Fruit fly (Drosophila melanogaster) whole organism, embryonic: ENCODE data around the gene ck.

ENCODE experiments used
- Abd-B ChIP-seq: fragments of 200-800 bp; sonication (Bioruptor generic); optimal IDR thresholded peaks from 2 replicates; lab custom pipeline; 2018; ENCODE audit warnings: missing biosample characterization, mild to moderate bottlenecking, missing genetic modification characterization, moderate library complexity
- Adf1 ChIP-seq: fragments of 200-800 bp; sonication (Bioruptor generic); IDR thresholded peaks from 2 replicates; pipeline ENCODE4 v1.3.6; 2022; ENCODE audit warnings: missing biosample characterization, missing genetic modification characterization
- CG10209 ChIP-seq: fragments of 200-800 bp; sonication (Bioruptor generic); optimal IDR thresholded peaks from 3 replicates; lab custom pipeline; 2017; ENCODE audit warnings: missing biosample characterization, mild to moderate bottlenecking, missing genetic modification characterization, missing genetic modification reagents
- CG12659 ChIP-seq: fragments of 200-800 bp; sonication (Bioruptor generic); optimal IDR thresholded peaks from 3 replicates; lab custom pipeline; 2017; ENCODE audit warnings: mild to moderate bottlenecking, missing biosample characterization, missing genetic modification reagents, missing genetic modification characterization
- CG12942 ChIP-seq: fragments of 200-800 bp; sonication (Bioruptor generic); optimal IDR thresholded peaks from 3 replicates; lab custom pipeline; 2016; ENCODE audit warnings: missing biosample characterization, missing genetic modification characterization
- CG17186 ChIP-seq: fragments of 200-800 bp; sonication (Bioruptor generic); optimal IDR thresholded peaks from 3 replicates; lab custom pipeline; 2017; ENCODE audit warnings: missing biosample characterization, missing genetic modification reagents, missing genetic modification characterization
- CG17385 ChIP-seq: fragments of 200-800 bp; sonication (Bioruptor generic); optimal IDR thresholded peaks from 3 replicates; lab custom pipeline; 2018; ENCODE audit warnings: missing biosample characterization, mild to moderate bottlenecking, missing genetic modification characterization
- CG17829 ChIP-seq: fragments of 200-800 bp; optimal IDR thresholded peaks from 2 replicates; lab custom pipeline; 2019; ENCODE audit warnings: missing biosample characterization, mild to moderate bottlenecking, missing genetic modification characterization, moderate library complexity
- CG2120 ChIP-seq: fragments of 200-800 bp; sonication (Bioruptor generic); optimal IDR thresholded peaks from 3 replicates; lab custom pipeline; 2016; ENCODE audit warnings: missing biosample characterization, missing genetic modification characterization
- CG2875 ChIP-seq: fragments of 200-800 bp; sonication (Bioruptor generic); optimal IDR thresholded peaks from 2 replicates; lab custom pipeline; 2017; ENCODE audit warnings: missing biosample characterization, mild to moderate bottlenecking, missing genetic modification characterization, missing genetic modification reagents
- CG3163 ChIP-seq: fragments of 200-800 bp; sonication (Bioruptor generic); optimal IDR thresholded peaks from 3 replicates; lab custom pipeline; 2016; ENCODE audit warnings: missing biosample characterization, missing genetic modification characterization
- CG3847 ChIP-seq: fragments of 200-800 bp; sonication (Bioruptor generic); IDR thresholded peaks from 2 replicates; pipeline ENCODE4 v1.3.6; 2022; ENCODE audit warnings: missing biosample characterization, missing genetic modification characterization
- CG7357 ChIP-seq: fragments of 200-800 bp; sonication (Bioruptor generic); IDR thresholded peaks from 3 replicates; pipeline ENCODE4 v1.3.6; 2022; ENCODE audit warnings: missing biosample characterization, missing genetic modification characterization
- CG8290 ChIP-seq, 3 experiments: fragments of 200-800 bp; sonication (Bioruptor generic); optimal IDR thresholded peaks; 2 replicates each; lab custom pipeline; 2016 to 2019; ENCODE audit warnings: missing biosample characterization in 3 of 3, missing genetic modification characterization in 3 of 3, mild to moderate bottlenecking in 2 of 3, moderate library complexity in 1 of 3
- CTCF ChIP-seq: fragments of 200-800 bp; sonication (Bioruptor generic); optimal IDR thresholded peaks from 2 replicates; lab custom pipeline; 2017; ENCODE audit warnings: missing biosample characterization, mild to moderate bottlenecking, missing genetic modification characterization, moderate library complexity
- D ChIP-seq, 2 experiments: fragments of 200-800 bp in 1 of 2; fragments of >200 bp in 1 of 2; sonication (Bioruptor generic) in 1 of 2; optimal IDR thresholded peaks; 2 replicates in 1 of 2; 3 replicates in 1 of 2; lab custom pipeline; 2017; ENCODE audit warnings: mild to moderate bottlenecking in 1 of 2, missing biosample characterization in 1 of 2, missing genetic modification characterization in 1 of 2, missing genetic modification reagents in 1 of 2
- Dll ChIP-seq: fragments of 200-800 bp; sonication (Bioruptor generic); IDR thresholded peaks from 4 replicates; pipeline ENCODE4 v1.3.6; 2022; ENCODE audit warnings: missing biosample characterization, missing genetic modification characterization; ENCODE audit not compliant: partially characterized antibody
- E2f2 ChIP-seq: fragments of 200-800 bp; sonication (Bioruptor generic); IDR thresholded peaks from 2 replicates; pipeline ENCODE4 v1.3.6; 2022; ENCODE audit warnings: missing biosample characterization, missing genetic modification characterization
- HmgD ChIP-seq: fragments of 200-800 bp; sonication (Bioruptor generic); optimal IDR thresholded peaks from 3 replicates; lab custom pipeline; 2016; ENCODE audit warnings: missing biosample characterization, missing genetic modification characterization
- Hmr ChIP-seq: fragments of 200-800 bp; sonication (Bioruptor generic); optimal IDR thresholded peaks from 3 replicates; lab custom pipeline; 2017; ENCODE audit warnings: mild to moderate bottlenecking, missing biosample characterization, missing genetic modification reagents, missing genetic modification characterization
- Hr51 ChIP-seq, 2 experiments: fragments of 200-800 bp; sonication (Bioruptor generic); optimal IDR thresholded peaks; 2 replicates in 1 of 2; 3 replicates in 1 of 2; lab custom pipeline; 2016 to 2018; ENCODE audit warnings: missing biosample characterization in 2 of 2, missing genetic modification characterization in 2 of 2, mild to moderate bottlenecking in 1 of 2, moderate library complexity in 1 of 2
- Mrtf ChIP-seq: fragments of 200-800 bp; sonication (Bioruptor generic); IDR thresholded peaks from 3 replicates; pipeline ENCODE4 v1.3.6; 2022; ENCODE audit warnings: missing biosample characterization, missing genetic modification characterization
- Myb ChIP-seq: fragments of 200-800 bp; sonication (Bioruptor generic); optimal IDR thresholded peaks from 2 replicates; lab custom pipeline; 2016; ENCODE audit warnings: missing biosample characterization, missing genetic modification characterization
- NC2α ChIP-seq: fragments of 200-800 bp; sonication (Bioruptor generic); optimal IDR thresholded peaks from 2 replicates; lab custom pipeline; 2016; ENCODE audit warnings: missing biosample characterization, missing genetic modification characterization
- Nf-YA ChIP-seq: fragments of 200-800 bp; sonication (Bioruptor generic); IDR thresholded peaks from 2 replicates; pipeline ENCODE4 v1.3.6; 2022; ENCODE audit warnings: missing biosample characterization, missing genetic modification characterization
- Ptx1 ChIP-seq: fragments of 200-800 bp; sonication (Bioruptor generic); IDR thresholded peaks from 2 replicates; pipeline ENCODE4 v1.3.6; 2022; ENCODE audit warnings: missing biosample characterization, missing genetic modification characterization
- Rx ChIP-seq: fragments of 200-800 bp; sonication (Bioruptor generic); IDR thresholded peaks from 2 replicates; pipeline ENCODE4 v1.3.6; 2022; ENCODE audit warnings: missing biosample characterization, missing genetic modification characterization
- Stat92E ChIP-seq, 3 experiments: fragments of >200 bp in 2 of 3; fragments of 200-800 bp in 1 of 3; sonication (Bioruptor generic) in 1 of 3; optimal IDR thresholded peaks; 2 replicates each; lab custom pipeline; 2017 to 2019; ENCODE audit warnings: missing biosample characterization in 3 of 3, missing genetic modification characterization in 3 of 3, mild to moderate bottlenecking in 1 of 3, moderate library complexity in 1 of 3
- ap ChIP-seq: fragments of 200-800 bp; sonication (Bioruptor generic); IDR thresholded peaks from 2 replicates; pipeline ENCODE4 v1.3.6; 2022; ENCODE audit warnings: missing biosample characterization, missing genetic modification characterization
- az2 ChIP-seq: fragments of 200-800 bp; sonication (Bioruptor generic); optimal IDR thresholded peaks from 3 replicates; lab custom pipeline; 2016; ENCODE audit warnings: missing biosample characterization, missing genetic modification characterization
- bbx ChIP-seq: fragments of 200-800 bp; sonication (Bioruptor generic); IDR thresholded peaks from 2 replicates; pipeline ENCODE4 v1.3.6; 2022; ENCODE audit warnings: missing biosample characterization, missing genetic modification characterization; ENCODE audit not compliant: partially characterized antibody
- bigmax ChIP-seq: fragments of 200-800 bp; sonication (Bioruptor generic); optimal IDR thresholded peaks from 2 replicates; lab custom pipeline; 2018; ENCODE audit warnings: missing biosample characterization, mild to moderate bottlenecking, missing genetic modification characterization
- chinmo ChIP-seq: fragments of 200-800 bp; sonication (Bioruptor generic); IDR thresholded peaks from 4 replicates; pipeline ENCODE4 v1.3.6; 2022; ENCODE audit warnings: missing biosample characterization, missing genetic modification characterization; ENCODE audit not compliant: partially characterized antibody
- fd96Cb ChIP-seq: fragments of 200-800 bp; sonication (Bioruptor generic); optimal IDR thresholded peaks from 2 replicates; lab custom pipeline; 2018; ENCODE audit warnings: missing biosample characterization, mild to moderate bottlenecking, missing genetic modification characterization, moderate library complexity
- gfzf ChIP-seq: fragments of 200-800 bp; sonication (Bioruptor generic); optimal IDR thresholded peaks from 2 replicates; lab custom pipeline; 2016; ENCODE audit warnings: missing biosample characterization, mild to moderate bottlenecking, missing genetic modification characterization, moderate library complexity
- grau ChIP-seq: fragments of 200-800 bp; optimal IDR thresholded peaks from 3 replicates; lab custom pipeline; 2019; ENCODE audit warnings: missing biosample characterization, mild to moderate bottlenecking, missing genetic modification characterization, moderate library complexity
- knrl ChIP-seq: fragments of 200-800 bp; sonication (Bioruptor generic); IDR thresholded peaks from 3 replicates; pipeline ENCODE4 v1.3.6; 2022; ENCODE audit warnings: missing biosample characterization, missing genetic modification characterization; ENCODE audit not compliant: partially characterized antibody
- mirr ChIP-seq: fragments of 200-800 bp; sonication (Bioruptor generic); optimal IDR thresholded peaks from 3 replicates; lab custom pipeline; 2018; ENCODE audit warnings: missing biosample characterization, mild to moderate bottlenecking, missing genetic modification characterization
- nmo ChIP-seq: fragments of 200-800 bp; sonication (Bioruptor generic); optimal IDR thresholded peaks from 2 replicates; lab custom pipeline; 2018; ENCODE audit warnings: missing biosample characterization, mild to moderate bottlenecking, missing genetic modification characterization, moderate library complexity
- phol ChIP-seq: fragments of 200-800 bp; sonication (Bioruptor generic); optimal IDR thresholded peaks from 3 replicates; lab custom pipeline; 2018; ENCODE audit warnings: missing biosample characterization, mild to moderate bottlenecking, missing genetic modification characterization, moderate library complexity
- scrt ChIP-seq: fragments of 200-800 bp; sonication (Bioruptor generic); optimal IDR thresholded peaks from 2 replicates; lab custom pipeline; 2018; ENCODE audit warnings: missing biosample characterization, mild to moderate bottlenecking, missing genetic modification characterization, moderate library complexity
- sd ChIP-seq: fragments of 200-800 bp; sonication (Bioruptor generic); optimal IDR thresholded peaks from 3 replicates; lab custom pipeline; 2018; ENCODE audit warnings: missing biosample characterization, mild to moderate bottlenecking, missing genetic modification characterization, moderate library complexity
- sens ChIP-seq: fragments of 200-800 bp; sonication (Bioruptor generic); peaks from one replicate; lab custom pipeline; 2016; ENCODE audit warnings: missing biosample characterization, missing genetic modification characterization
- sna ChIP-seq: fragments of 200-800 bp; sonication (Bioruptor generic); IDR thresholded peaks from 2 replicates; pipeline ENCODE4 v1.3.6; 2022; ENCODE audit warnings: missing biosample characterization, missing genetic modification characterization; ENCODE audit not compliant: partially characterized antibody
- stwl ChIP-seq: fragments of 200-800 bp; sonication (Bioruptor generic); optimal IDR thresholded peaks from 3 replicates; lab custom pipeline; 2018; ENCODE audit warnings: missing biosample characterization, mild to moderate bottlenecking, missing genetic modification characterization, moderate library complexity
- tll ChIP-seq, 2 experiments: fragments of 200-800 bp in 1 of 2; fragments of >200 bp in 1 of 2; sonication (Bioruptor generic) in 1 of 2; optimal IDR thresholded peaks; 2 replicates each; lab custom pipeline; 2017 to 2019; ENCODE audit warnings: missing biosample characterization in 2 of 2, missing genetic modification characterization in 2 of 2, mild to moderate bottlenecking in 1 of 2, moderate library complexity in 1 of 2

ck gene

DNA sequence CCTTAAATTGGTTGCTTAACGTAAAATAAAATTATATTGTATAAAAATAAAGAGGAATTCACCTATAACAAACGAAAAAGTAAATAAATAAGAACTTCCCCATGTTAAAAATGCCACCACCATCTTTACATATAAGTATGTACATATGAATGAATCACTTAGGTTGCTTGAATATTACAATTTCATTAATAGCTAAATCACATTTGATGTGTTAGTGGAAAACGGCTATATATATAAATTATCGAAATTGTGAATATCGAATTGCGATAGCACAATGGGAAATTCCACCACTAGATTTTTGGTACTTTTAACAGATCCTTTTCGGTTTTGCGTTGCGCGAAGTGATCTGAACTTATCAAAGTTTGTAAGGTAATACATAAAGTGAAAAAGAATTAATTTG, 3.7 kb upstream of the ck start, which contains the start of the genes solo and vas (continued):
- TF ChIP-seq scrt (peak; percentile 19), CG7357 (GFP tag; lab: Robert Waterston, UW) (peak; percentile 93), Hr51 (GFP tag; optimal IDR thresholded peaks at IDR 0.05; lab: Kevin White, UChicago) (peak in 1 of 2 experiments; percentile 52), CG17829 (tag; lab: Kevin White, UChicago) (peak; percentile 57), Hmr (GFP tag; lab: Kevin White, UChicago) (peak; percentile 51), fd96Cb (peak; percentile 39), sna (GFP tag; lab: Robert Waterston, UW) (peak; percentile 48; the same call in 1 of the 2 replicates), grau (tag; lab: Kevin White, UChicago) (peak; percentile 68), CG17385 (GFP tag; lab: Kevin White, UChicago) (peak; percentile 43), CG12942 (GFP tag; lab: Kevin White, UChicago) (peak; percentile 21), ap (GFP tag; lab: Robert Waterston, UW) (0 out of 2 replicates have a peak, but pooled peaks have one; percentile 14)

DNA sequence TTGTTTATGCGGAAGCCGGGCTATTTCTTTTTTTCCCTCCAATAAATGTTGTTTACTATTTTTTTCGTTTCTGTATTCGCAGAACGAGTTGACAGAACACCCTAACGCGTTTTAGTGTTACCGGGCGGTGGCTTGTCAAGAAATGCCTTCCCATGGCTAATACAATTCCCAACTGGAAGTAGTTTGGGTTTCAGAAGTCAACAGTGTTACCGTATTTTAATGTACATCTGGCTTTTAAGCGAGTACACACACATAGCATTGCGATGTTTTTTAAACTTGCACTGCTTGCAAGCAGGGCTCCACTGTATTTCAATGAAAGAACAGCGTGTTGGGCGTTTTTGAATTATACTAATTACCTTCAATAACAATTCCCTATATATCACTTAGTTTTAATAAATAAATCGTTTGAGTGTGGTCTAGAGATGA, 2.9 kb upstream of the ck start, which contains the start of gene TfIIS:
TSS of gene TfIIS (minus strand) at position 178 of the 426 bp plus-strand sequence.
- TF ChIP-seq sd (tag; lab: Kevin White, UChicago), result peak; percentile 31
- TF ChIP-seq sens (GFP tag; lab: Kevin White, UChicago), result no peak
- peak in 1 of 2 experiments; percentile 94 for TF ChIP-seq tll (GFP tag; optimal IDR thresholded peaks at IDR 0.05; lab: Kevin White, UChicago)
- peak in 1 of 3 experiments; percentile 52 for TF ChIP-seq Stat92E (GFP tag; optimal IDR thresholded peaks at IDR 0.05; lab: Kevin White, UChicago)
- no peak for TF ChIP-seq CG10209 (GFP tag; lab: Kevin White, UChicago)
- TF ChIP-seq bbx, result peak; percentile 17; the same call in 1 of the 2 replicates
- peak; percentile 61; the same call in 2 of the 3 replicates for TF ChIP-seq knrl (GFP tag; lab: Robert Waterston, UW)
- TF ChIP-seq Myb (GFP tag; lab: Kevin White, UChicago), result peak; percentile 87
- peak; percentile 94 for TF ChIP-seq CG8290 (GFP tag; optimal IDR thresholded peaks at IDR 0.05; lab: Kevin White, UChicago)
- TF ChIP-seq CG8290 (tag; optimal IDR thresholded peaks at IDR 0.05; lab: Kevin White, UChicago), result peak; percentile 70 to 92
- TF ChIP-seq Nf-YA (GFP tag; lab: Robert Waterston, UW), result no peak
- no peak for TF ChIP-seq Mrtf (GFP tag; lab: Robert Waterston, UW)
- 0 out of 4 replicates have a peak, but pooled peaks have one; percentile 13 for TF ChIP-seq Dll
- peak; percentile 72 for TF ChIP-seq CG3847 (GFP tag; lab: Robert Waterston, UW)
- TF ChIP-seq Rx (GFP tag; lab: Robert Waterston, UW), result no peak
- no peak for TF ChIP-seq CG2875 (GFP tag; lab: Kevin White, UChicago)
- no peak for TF ChIP-seq mirr (GFP tag; lab: Kevin White, UChicago)
- TF ChIP-seq CG12659 (GFP tag; lab: Kevin White, UChicago), result peak; percentile 76
- peak; percentile 12; the same call in 1 of the 2 replicates for TF ChIP-seq Ptx1
- peak; percentile 99 for TF ChIP-seq gfzf
- peak; percentile 93 for TF ChIP-seq HmgD (GFP tag; lab: Kevin White, UChicago)
- TF ChIP-seq Abd-B (GFP tag; lab: Kevin White, UChicago), result peak; percentile 80
- TF ChIP-seq D (optimal IDR thresholded peaks at IDR 0.05; lab: Kevin White, UChicago), result no peak
- TF ChIP-seq D (GFP tag; optimal IDR thresholded peaks at IDR 0.05; lab: Kevin White, UChicago), result no peak
- TF ChIP-seq CG3163, result peak; percentile 24
- TF ChIP-seq CG2120, result peak; percentile 37
- TF ChIP-seq chinmo (GFP tag; lab: Robert Waterston, UW), result 0 out of 4 replicates have a peak, but pooled peaks have one; percentile 36
- no peak for TF ChIP-seq az2
- TF ChIP-seq CTCF, result peak; percentile 91
- peak; percentile 53 for TF ChIP-seq bigmax (GFP tag; lab: Kevin White, UChicago)
- peak; percentile 56 for TF ChIP-seq nmo (GFP tag; lab: Kevin White, UChicago)
- peak; percentile 13; the same call in 1 of the 2 replicates for TF ChIP-seq Adf1
- no peak for TF ChIP-seq NC2α (GFP tag; lab: Kevin White, UChicago)
- peak; percentile 40 for TF ChIP-seq CG17186 (GFP tag; lab: Kevin White, UChicago)
- TF ChIP-seq grau (tag; lab: Kevin White, UChicago), result peak; percentile 42
- TF ChIP-seq E2f2, result peak; percentile 83
- TF ChIP-seq phol (tag; lab: Kevin White, UChicago), result peak; percentile 53
- peak; percentile 96 for TF ChIP-seq stwl (tag; lab: Kevin White, UChicago)
